Worm (Caenorhabditis elegans): Measurements from ENCODE around the gene F28A10.8.

F28A10.8 gene

DNA sequence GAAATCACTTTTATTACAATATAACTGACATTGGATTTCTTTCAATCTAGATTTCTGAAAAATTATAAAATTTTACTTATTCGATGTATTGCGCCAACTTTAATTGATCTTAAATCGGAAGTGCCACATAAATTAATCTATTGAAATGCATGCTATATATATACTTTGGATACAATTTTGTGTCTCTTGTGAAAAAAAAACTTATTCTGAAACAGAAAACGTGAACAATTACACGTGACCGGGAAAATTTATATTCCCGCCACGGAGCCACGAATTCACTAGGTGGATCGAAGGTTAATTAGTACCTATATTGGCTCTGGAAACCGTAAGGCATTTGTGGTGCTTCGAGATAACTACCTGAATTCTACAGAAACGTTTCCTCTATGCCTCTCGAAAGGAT is 38.6 kb downstream of the F28A10.8 start, which contains the start of gene F46F5.14:
Gene F46F5.14 (plus strand): TSS at position 301 of the 400 bp plus-strand sequence.
- TF ChIP-seq lag-1 (GFP tag; IDR thresholded peaks at IDR 0.05) = no peak
- TF ChIP-seq B0261.1 (tag; optimal IDR thresholded peaks at IDR 0.05) = no peak
- no peak for TF ChIP-seq Y67H2A.10 (GFP tag; conservative IDR thresholded peaks at IDR 0.05)
- TF ChIP-seq nhr-27 (tag; optimal IDR thresholded peaks at IDR 0.05) = no peak
- TF ChIP-seq efl-1 (GFP tag; optimal IDR thresholded peaks at IDR 0.05) = no peak
- TF ChIP-seq nfyb-1 (GFP tag; IDR thresholded peaks at IDR 0.05) = no peak
- no peak for TF ChIP-seq B0035.1 (tag; optimal IDR thresholded peaks at IDR 0.05)
- TF ChIP-seq bed-2 (GFP tag; IDR thresholded peaks at IDR 0.05) = no peak
- no peak for TF ChIP-seq Y56A3A.18 (GFP tag; IDR thresholded peaks at IDR 0.05)
- no peak for TF ChIP-seq nhr-90 (tag; optimal IDR thresholded peaks at IDR 0.05)
- TF ChIP-seq lin-54 (GFP tag; optimal IDR thresholded peaks at IDR 0.05) = no peak
- no peak for TF ChIP-seq mxl-1 (tag; optimal IDR thresholded peaks at IDR 0.05)
- no peak for TF ChIP-seq let-526 (GFP tag; IDR thresholded peaks at IDR 0.05)
- TF ChIP-seq somi-1 (GFP tag; optimal IDR thresholded peaks at IDR 0.05) = no peak
- TF ChIP-seq hlh-26 (GFP tag; conservative IDR thresholded peaks at IDR 0.05) = no peak
- TF ChIP-seq ets-4 (GFP tag; optimal IDR thresholded peaks at IDR 0.05) = no peak
- TF ChIP-seq F57A8.1 (GFP tag; optimal IDR thresholded peaks at IDR 0.05) = no peak
- no peak for TF ChIP-seq tlf-1 (GFP tag; optimal IDR thresholded peaks at IDR 0.05)
- no peak for TF ChIP-seq F52B5.7 (tag; optimal IDR thresholded peaks at IDR 0.05)
- TF ChIP-seq B0019.2 (GFP tag; conservative IDR thresholded peaks at IDR 0.05) = no peak

DNA sequence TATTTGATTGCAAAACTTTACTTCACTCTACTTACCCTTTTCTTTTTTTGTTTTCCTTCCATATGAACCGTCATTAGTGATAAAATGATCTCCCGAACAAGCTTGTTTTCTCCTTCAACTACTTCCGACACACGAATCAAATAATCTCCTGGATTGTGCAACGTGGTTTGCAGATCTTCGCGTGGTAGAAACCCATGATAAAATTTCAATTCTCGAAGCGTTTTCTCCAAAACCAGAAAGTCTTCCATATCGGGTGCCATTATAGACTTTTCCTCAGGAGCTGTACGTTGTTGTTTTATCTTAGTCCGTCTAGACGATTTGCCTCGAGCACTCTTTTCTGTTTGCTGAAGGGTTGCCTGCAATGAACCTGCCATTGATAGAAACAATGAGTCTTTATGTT is 40.9 kb downstream of the F28A10.8 start:
- TF ChIP-seq nfya-1 (tag; optimal IDR thresholded peaks at IDR 0.05; ENCODE audit: borderline replicate concordance, insufficient read depth) (no peak), mxl-1 (tag; optimal IDR thresholded peaks at IDR 0.05) (no peak), K11D2.4 (GFP tag; IDR thresholded peaks at IDR 0.05) (no peak), tlf-1 (GFP tag; optimal IDR thresholded peaks at IDR 0.05) (no peak), aptf-3 (GFP tag; IDR thresholded peaks at IDR 0.05) (no peak), Y53F4B.3 (GFP tag; IDR thresholded peaks at IDR 0.05) (no peak), pbrm-1 (GFP tag; IDR thresholded peaks at IDR 0.05) (no peak), F52B5.7 (tag; optimal IDR thresholded peaks at IDR 0.05) (no peak), nhr-27 (tag; optimal IDR thresholded peaks at IDR 0.05) (no peak), T07F8.4 (tag; optimal IDR thresholded peaks at IDR 0.05) (no peak), F33H1.4 (GFP tag; IDR thresholded peaks at IDR 0.05) (no peak), ceh-58 (GFP tag; IDR thresholded peaks at IDR 0.05) (no peak)

ce11 chrII:796916-797315 is 41.4 kb downstream of the F28A10.8 start:
- TF ChIP-seq let-607 (tag; optimal IDR thresholded peaks at IDR 0.05) (no peak), gei-17 (GFP tag; optimal IDR thresholded peaks at IDR 0.05) (no peak), dox-1 (GFP tag; IDR thresholded peaks at IDR 0.05) (no peak), ceh-100 (GFP tag; IDR thresholded peaks at IDR 0.05) (no peak), ZK185.1 (tag; optimal IDR thresholded peaks at IDR 0.05; ENCODE audit: poor library complexity, severe bottlenecking) (no peak), unc-62 (GFP tag; optimal IDR thresholded peaks at IDR 0.05) (no peak)

DNA sequence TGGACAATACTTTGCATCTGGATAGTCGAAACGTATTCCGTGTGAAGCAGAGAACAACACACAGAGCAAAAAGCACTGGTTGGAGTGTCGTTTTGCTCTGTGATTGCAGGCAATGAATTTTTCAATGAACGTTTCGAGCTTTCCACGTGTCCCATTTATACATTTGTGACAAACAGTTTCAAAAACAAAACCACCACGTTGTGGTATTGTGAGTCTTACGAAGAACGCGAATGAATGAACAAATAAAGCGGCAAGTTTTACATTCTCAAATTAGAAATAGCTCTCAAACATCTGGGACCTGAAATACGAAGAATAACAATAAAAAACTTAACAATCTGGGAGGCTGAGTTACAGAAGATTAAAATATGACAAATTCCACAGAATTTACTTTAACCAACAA is 46.5 kb downstream of the F28A10.8 start, which contains the start of gene F46F5.1:
Gene F46F5.1 (minus strand): TSS at position 101 of the 400 bp plus-strand sequence.
- no peak for TF ChIP-seq lin-54 (GFP tag; optimal IDR thresholded peaks at IDR 0.05)
- TF ChIP-seq cebp-1 (GFP tag; IDR thresholded peaks at IDR 0.05) = no peak
- no peak for TF ChIP-seq cebp-1 (tag; optimal IDR thresholded peaks at IDR 0.05)
- TF ChIP-seq K11D2.4 (GFP tag; IDR thresholded peaks at IDR 0.05) = no peak
- no peak for TF ChIP-seq F22D6.2 (tag; optimal IDR thresholded peaks at IDR 0.05)
- no peak for TF ChIP-seq K12H6.12 (tag; optimal IDR thresholded peaks at IDR 0.05)
- no peak for TF ChIP-seq rcor-1 (GFP tag; IDR thresholded peaks at IDR 0.05)
- no peak for TF ChIP-seq pbrm-1 (GFP tag; IDR thresholded peaks at IDR 0.05)
- TF ChIP-seq lag-1 (GFP tag; IDR thresholded peaks at IDR 0.05) = no peak
- no peak for TF ChIP-seq ama-1 (optimal IDR thresholded peaks at IDR 0.05)
- no peak for TF ChIP-seq ama-1 (GFP tag; optimal IDR thresholded peaks at IDR 0.05)
- TF ChIP-seq chd-7 (tag; optimal IDR thresholded peaks at IDR 0.05) = no peak
- no peak for TF ChIP-seq atf-7 (tag; optimal IDR thresholded peaks at IDR 0.05)
- TF ChIP-seq F52B5.7 (tag; optimal IDR thresholded peaks at IDR 0.05) = no peak
- no peak for TF ChIP-seq F33H1.4 (GFP tag; IDR thresholded peaks at IDR 0.05)
- TF ChIP-seq T07F8.4 (tag; optimal IDR thresholded peaks at IDR 0.05) = no peak
- TF ChIP-seq hmg-1.2 (GFP tag; IDR thresholded peaks at IDR 0.05) = no peak
- TF ChIP-seq xnd-1 (tag; optimal IDR thresholded peaks at IDR 0.05) = no peak
- no peak for TF ChIP-seq C17E4.6 (GFP tag; IDR thresholded peaks at IDR 0.05)
- TF ChIP-seq hlh-26 (GFP tag; conservative IDR thresholded peaks at IDR 0.05) = no peak

Data from whole organism, young adult.